Fruit fly (Drosophila melanogaster) whole organism, embryonic: Measurements from ENCODE around the gene CG15740.

Experiments used
- Atf3 ChIP-seq: fragments of 200-800 bp; sonication (Bioruptor generic); optimal IDR thresholded peaks from 3 replicates; lab custom pipeline; 2016; ENCODE audit warnings: missing biosample characterization, missing genetic modification characterization
- CG10543 ChIP-seq: fragments of 200-800 bp; sonication (Bioruptor generic); optimal IDR thresholded peaks from 3 replicates; lab custom pipeline; 2017; ENCODE audit warnings: missing biosample characterization, mild to moderate bottlenecking, missing genetic modification characterization, moderate library complexity
- CG12104 ChIP-seq: fragments of 200-800 bp; sonication (Bioruptor generic); optimal IDR thresholded peaks from 3 replicates; lab custom pipeline; 2016; ENCODE audit warnings: missing biosample characterization, missing genetic modification characterization
- CG12219 ChIP-seq: fragments of 200-800 bp; sonication (Bioruptor generic); optimal IDR thresholded peaks from 3 replicates; lab custom pipeline; 2018; ENCODE audit warnings: missing biosample characterization, mild to moderate bottlenecking, missing genetic modification characterization
- CG12391 ChIP-seq: fragments of 200-800 bp; sonication (Bioruptor generic); optimal IDR thresholded peaks from 3 replicates; lab custom pipeline; 2018; ENCODE audit warnings: missing biosample characterization, mild to moderate bottlenecking, missing genetic modification characterization, moderate library complexity
- CG12744 ChIP-seq: fragments of 200-800 bp; sonication (Bioruptor generic); optimal IDR thresholded peaks from 2 replicates; lab custom pipeline; 2016; ENCODE audit warnings: missing biosample characterization, missing genetic modification characterization
- CG13123 ChIP-seq: fragments of 200-800 bp; sonication (Bioruptor generic); optimal IDR thresholded peaks from 2 replicates; lab custom pipeline; 2016; ENCODE audit warnings: missing biosample characterization, missing genetic modification characterization
- CG13775 ChIP-seq: fragments of 200-800 bp; sonication (Bioruptor generic); optimal IDR thresholded peaks from 3 replicates; lab custom pipeline; 2017; ENCODE audit warnings: missing biosample characterization, mild to moderate bottlenecking, missing genetic modification characterization
- CG13894 ChIP-seq: fragments of 200-800 bp; sonication (Bioruptor generic); optimal IDR thresholded peaks from 3 replicates; lab custom pipeline; 2018; ENCODE audit warnings: missing biosample characterization, mild to moderate bottlenecking, missing genetic modification characterization, moderate library complexity
- CG14441 ChIP-seq: fragments of 200-800 bp; sonication (Bioruptor generic); IDR thresholded peaks from 2 replicates; pipeline ENCODE4 v1.3.6; 2022; ENCODE audit warnings: missing biosample characterization, missing genetic modification characterization
- CG14710 ChIP-seq: fragments of 200-800 bp; sonication (Bioruptor generic); optimal IDR thresholded peaks from 3 replicates; lab custom pipeline; 2019; ENCODE audit warnings: missing biosample characterization, mild to moderate bottlenecking, missing genetic modification characterization, moderate library complexity
- CG15073 ChIP-seq: fragments of 200-800 bp; sonication (Bioruptor generic); optimal IDR thresholded peaks from 2 replicates; lab custom pipeline; 2016; ENCODE audit warnings: missing biosample characterization, missing genetic modification characterization
- CG16863 ChIP-seq: fragments of 200-800 bp; sonication (Bioruptor generic); optimal IDR thresholded peaks from 3 replicates; lab custom pipeline; 2016; ENCODE audit warnings: missing biosample characterization, missing genetic modification characterization
- CG17186 ChIP-seq: fragments of 200-800 bp; sonication (Bioruptor generic); optimal IDR thresholded peaks from 3 replicates; lab custom pipeline; 2017; ENCODE audit warnings: missing biosample characterization, missing genetic modification reagents, missing genetic modification characterization
- CG2202 ChIP-seq: fragments of 200-800 bp; sonication (Bioruptor generic); optimal IDR thresholded peaks from 2 replicates; lab custom pipeline; 2018; ENCODE audit warnings: missing biosample characterization, mild to moderate bottlenecking, missing genetic modification characterization
- CG30403 ChIP-seq: fragments of 200-800 bp; sonication (Bioruptor generic); optimal IDR thresholded peaks from 3 replicates; lab custom pipeline; 2016; ENCODE audit warnings: missing biosample characterization, missing genetic modification characterization
- CG6813 ChIP-seq: fragments of 200-800 bp; sonication (Bioruptor generic); optimal IDR thresholded peaks from 2 replicates; lab custom pipeline; 2017; ENCODE audit warnings: missing biosample characterization, missing genetic modification characterization, mild to moderate bottlenecking, moderate library complexity, missing genetic modification reagents
- CG7928 ChIP-seq: fragments of 200-800 bp; sonication (Bioruptor generic); optimal IDR thresholded peaks from 2 replicates; lab custom pipeline; 2017; ENCODE audit warnings: missing biosample characterization, mild to moderate bottlenecking, missing genetic modification characterization
- CG8290 ChIP-seq, 3 experiments: fragments of 200-800 bp; sonication (Bioruptor generic); optimal IDR thresholded peaks; 2 replicates each; lab custom pipeline; 2016 to 2019; ENCODE audit warnings: missing biosample characterization in 3 of 3, missing genetic modification characterization in 3 of 3, mild to moderate bottlenecking in 2 of 3, moderate library complexity in 1 of 3
- CG9215 ChIP-seq: fragments of 200-800 bp; sonication (Bioruptor generic); IDR thresholded peaks from 2 replicates; pipeline ENCODE4 v1.3.6; 2022; ENCODE audit warnings: missing biosample characterization, missing genetic modification characterization
- CG9932 ChIP-seq: fragments of 200-800 bp; sonication (Bioruptor generic); IDR thresholded peaks from 2 replicates; pipeline ENCODE4 v1.3.6; 2022; ENCODE audit warnings: missing biosample characterization, missing genetic modification characterization
- CTCF ChIP-seq: fragments of 200-800 bp; sonication (Bioruptor generic); optimal IDR thresholded peaks from 2 replicates; lab custom pipeline; 2017; ENCODE audit warnings: missing biosample characterization, mild to moderate bottlenecking, missing genetic modification characterization, moderate library complexity
- Dip2 ChIP-seq: fragments of 200-800 bp; sonication (Bioruptor generic); IDR thresholded peaks from 2 replicates; pipeline ENCODE4 v1.3.6; 2022; ENCODE audit warnings: missing biosample characterization, missing genetic modification characterization
- Gsc ChIP-seq: fragments of 200-800 bp; sonication (Bioruptor generic); IDR thresholded peaks from 2 replicates; pipeline ENCODE4 v1.3.6; 2022; ENCODE audit warnings: missing biosample characterization, missing genetic modification characterization
- Kr ChIP-seq: fragments of 200-800 bp; sonication (Bioruptor generic); optimal IDR thresholded peaks from 2 replicates; lab custom pipeline; 2017; ENCODE audit warnings: missing biosample characterization, mild to moderate bottlenecking, missing genetic modification characterization
- Myb ChIP-seq: fragments of 200-800 bp; sonication (Bioruptor generic); optimal IDR thresholded peaks from 2 replicates; lab custom pipeline; 2016; ENCODE audit warnings: missing biosample characterization, missing genetic modification characterization
- Six4 ChIP-seq: fragments of 200-800 bp; sonication (Bioruptor generic); optimal IDR thresholded peaks from 2 replicates; lab custom pipeline; 2016; ENCODE audit warnings: missing biosample characterization, missing genetic modification characterization
- Sry-δ ChIP-seq: fragments of 200-800 bp; sonication (Bioruptor generic); optimal IDR thresholded peaks from 2 replicates; lab custom pipeline; 2016; ENCODE audit warnings: missing biosample characterization, missing genetic modification characterization
- Ssrp ChIP-seq: fragments of 200-800 bp; sonication (Bioruptor generic); optimal IDR thresholded peaks from 2 replicates; lab custom pipeline; 2018; ENCODE audit warnings: missing biosample characterization, mild to moderate bottlenecking, missing genetic modification characterization, moderate library complexity
- abd-A ChIP-seq: fragments of 200-800 bp; sonication (Bioruptor generic); optimal IDR thresholded peaks from 3 replicates; lab custom pipeline; 2019; ENCODE audit warnings: missing biosample characterization, mild to moderate bottlenecking, missing genetic modification characterization, moderate library complexity
- croc ChIP-seq: fragments of 200-800 bp; sonication (Bioruptor generic); conservative IDR thresholded peaks from 3 replicates; pipeline ENCODE4 v1.3.6; 2022; ENCODE audit warnings: missing biosample characterization, missing genetic modification characterization
- fd3F ChIP-seq: fragments of 200-800 bp; sonication (Bioruptor generic); optimal IDR thresholded peaks from 2 replicates; lab custom pipeline; 2018; ENCODE audit warnings: missing biosample characterization, mild to moderate bottlenecking, missing genetic modification characterization, moderate library complexity
- insv ChIP-seq, 2 experiments: fragments of 200-800 bp; sonication (Bioruptor generic); optimal IDR thresholded peaks; 3 replicates each; lab custom pipeline; 2016 to 2018; ENCODE audit warnings: missing biosample characterization in 2 of 2, missing genetic modification characterization in 2 of 2
- inv ChIP-seq: fragments of 200-800 bp; sonication (Bioruptor generic); IDR thresholded peaks from 2 replicates; pipeline ENCODE4 v1.3.6; 2022; ENCODE audit warnings: missing biosample characterization, missing genetic modification characterization; ENCODE audit not compliant: partially characterized antibody
- lbe ChIP-seq: fragments of 200-800 bp; sonication (Bioruptor generic); optimal IDR thresholded peaks from 2 replicates; lab custom pipeline; 2016; ENCODE audit warnings: missing biosample characterization, mild to moderate bottlenecking, missing genetic modification characterization
- lmd ChIP-seq: fragments of 200-800 bp; sonication (Bioruptor generic); IDR thresholded peaks from 2 replicates; pipeline ENCODE4 v1.3.6; 2022; ENCODE audit warnings: missing biosample characterization, missing genetic modification characterization
- mld ChIP-seq: fragments of 200-800 bp; sonication (Bioruptor generic); IDR thresholded peaks from 3 replicates; pipeline ENCODE4 v1.3.6; 2022; ENCODE audit warnings: missing biosample characterization, missing genetic modification characterization; ENCODE audit not compliant: partially characterized antibody
- odd ChIP-seq: fragments of 200-800 bp; sonication (Bioruptor generic); optimal IDR thresholded peaks from 2 replicates; lab custom pipeline; 2017; ENCODE audit warnings: missing biosample characterization, mild to moderate bottlenecking, missing genetic modification characterization
- pan ChIP-seq, 4 experiments: fragments of >200 bp in 3 of 4; fragments of 200-800 bp in 1 of 4; sonication (Bioruptor generic) in 1 of 4; optimal IDR thresholded peaks in 3 of 4; IDR thresholded peaks in 1 of 4; 2 replicates each; pipeline versions ENCODE4 v1.3.6 to Lab custom; 2017 to 2022; ENCODE audit warnings: missing biosample characterization in 2 of 4, missing genetic modification characterization in 2 of 4, mixed read lengths in 1 of 4
- pb ChIP-seq: fragments of 200-800 bp; sonication (Bioruptor generic); optimal IDR thresholded peaks from 3 replicates; lab custom pipeline; 2016; ENCODE audit warnings: missing biosample characterization, missing genetic modification characterization
- pho ChIP-seq: fragments of 200-800 bp; sonication (Bioruptor generic); optimal IDR thresholded peaks from 2 replicates; lab custom pipeline; 2016; ENCODE audit warnings: missing biosample characterization, missing genetic modification characterization
- scrt ChIP-seq: fragments of 200-800 bp; sonication (Bioruptor generic); optimal IDR thresholded peaks from 2 replicates; lab custom pipeline; 2018; ENCODE audit warnings: missing biosample characterization, mild to moderate bottlenecking, missing genetic modification characterization, moderate library complexity
- seq ChIP-seq: fragments of 200-800 bp; sonication (Bioruptor generic); IDR thresholded peaks from 2 replicates; pipeline ENCODE4 v1.3.6; 2022; ENCODE audit warnings: missing biosample characterization, missing genetic modification characterization
- sisA ChIP-seq: fragments of 200-800 bp; sonication (Bioruptor generic); IDR thresholded peaks from 2 replicates; pipeline ENCODE4 v1.3.6; 2022; ENCODE audit warnings: missing biosample characterization, missing genetic modification characterization
- tin ChIP-seq: fragments of 200-800 bp; sonication (Bioruptor generic); optimal IDR thresholded peaks from 3 replicates; lab custom pipeline; 2016; ENCODE audit warnings: missing biosample characterization, missing genetic modification characterization
- unc-4 ChIP-seq: fragments of 200-800 bp; sonication (Bioruptor generic); IDR thresholded peaks from 2 replicates; pipeline ENCODE4 v1.3.6; 2022; ENCODE audit warnings: missing biosample characterization, missing genetic modification characterization; ENCODE audit not compliant: partially characterized antibody
- z ChIP-seq: fragments of 200-800 bp; sonication (Bioruptor generic); IDR thresholded peaks from 3 replicates; pipeline ENCODE4 v1.3.6; 2022; ENCODE audit warnings: missing biosample characterization, missing genetic modification characterization
- zfh1 ChIP-seq: fragments of 200-800 bp; sonication (Bioruptor generic); IDR thresholded peaks from 3 replicates; pipeline ENCODE4 v1.3.6; 2022; ENCODE audit warnings: missing biosample characterization, missing genetic modification characterization

The CG15740 gene

dm6 chrX:11857522-11858438 is 11.9 kb upstream of the CG15740 start (continued):
- no peak for TF ChIP-seq pan (optimal IDR thresholded peaks at IDR 0.05; lab: Kevin White, UChicago)
- TF ChIP-seq pan (GFP tag; optimal IDR thresholded peaks at IDR 0.05 in 1 of 2, IDR thresholded peaks at IDR 0.05 in 1 of 2) = peak in 1 of 2 experiments; percentile 92
- peak; percentile 73 for TF ChIP-seq CG2202 (tag; lab: Kevin White, UChicago)
- TF ChIP-seq CG13894 (tag; lab: Kevin White, UChicago) = no peak
- TF ChIP-seq abd-A = no peak
- peak; percentile 65 for TF ChIP-seq CG14710 (tag; lab: Kevin White, UChicago)
- TF ChIP-seq CG9932 (GFP tag; lab: Robert Waterston, UW) = no peak
- TF ChIP-seq mld (GFP tag; lab: Robert Waterston, UW) = no peak
- TF ChIP-seq CG13123 (GFP tag; lab: Kevin White, UChicago) = no peak
- TF ChIP-seq CG12219 (GFP tag; lab: Kevin White, UChicago) = peak; percentile 69
- no peak; the same call in 1 of the 2 replicates for TF ChIP-seq Gsc
- no peak for TF ChIP-seq insv (GFP tag; optimal IDR thresholded peaks at IDR 0.05; lab: Kevin White, UChicago)
- peak; percentile 18 for TF ChIP-seq CG10543 (GFP tag; lab: Kevin White, UChicago)
- peak; percentile 39 for TF ChIP-seq pb (GFP tag; lab: Kevin White, UChicago)
- TF ChIP-seq Sry-δ (GFP tag; lab: Kevin White, UChicago) = no peak
- peak; percentile 74 for TF ChIP-seq Ssrp (tag; lab: Kevin White, UChicago)
- TF ChIP-seq pho = no peak
- TF ChIP-seq sisA = peak; percentile 71
- TF ChIP-seq CG6813 (GFP tag; lab: Kevin White, UChicago) = peak; percentile 26
- no peak for TF ChIP-seq CG12744 (GFP tag; lab: Kevin White, UChicago)
- peak; percentile 59 for TF ChIP-seq Six4 (GFP tag; lab: Kevin White, UChicago)
- TF ChIP-seq scrt = peak; percentile 35
- peak; percentile 55 for TF ChIP-seq CTCF (GFP tag; lab: Kevin White, UChicago)
- TF ChIP-seq CG12391 = peak; percentile 78
- TF ChIP-seq unc-4 (GFP tag; lab: Robert Waterston, UW) = no peak
- peak; percentile 18 for TF ChIP-seq CG12104
- TF ChIP-seq CG17186 (GFP tag; lab: Kevin White, UChicago) = peak; percentile 9
- 0 out of 2 replicates have a peak, but pooled peaks have one; percentile 17 for TF ChIP-seq seq (GFP tag; lab: Robert Waterston, UW)
- peak; percentile 36 for TF ChIP-seq CG13775 (GFP tag; lab: Kevin White, UChicago)
- 0 out of 3 replicates have a peak, but pooled peaks have one; percentile 6 for TF ChIP-seq z (GFP tag; lab: Robert Waterston, UW)
- TF ChIP-seq CG15073 (GFP tag; lab: Kevin White, UChicago) = no peak
- peak; percentile 23 for TF ChIP-seq fd3F (GFP tag; lab: Kevin White, UChicago)
- TF ChIP-seq Myb (GFP tag; lab: Kevin White, UChicago) = no peak
- peak; percentile 53; the same call in 1 of the 2 replicates for TF ChIP-seq CG9215 (GFP tag; lab: Robert Waterston, UW)
- peak; percentile 36 for TF ChIP-seq CG7928 (GFP tag; lab: Kevin White, UChicago)
- TF ChIP-seq odd (GFP tag; lab: Kevin White, UChicago) = peak; percentile 36
- TF ChIP-seq CG14441 (GFP tag; lab: Robert Waterston, UW) = peak; percentile 86
- TF ChIP-seq Atf3 = peak; percentile 11
- peak; percentile 35 for TF ChIP-seq CG16863 (GFP tag; lab: Kevin White, UChicago)
- no peak for TF ChIP-seq inv (GFP tag; lab: Robert Waterston, UW)
- peak; percentile 62 for TF ChIP-seq CG8290 (GFP tag; optimal IDR thresholded peaks at IDR 0.05; lab: Kevin White, UChicago)
- TF ChIP-seq CG8290 (tag; optimal IDR thresholded peaks at IDR 0.05; lab: Kevin White, UChicago) = no peak
- TF ChIP-seq tin (GFP tag; lab: Kevin White, UChicago) = peak; percentile 60
- TF ChIP-seq lmd (GFP tag; lab: Robert Waterston, UW) = peak; percentile 74
- no peak for TF ChIP-seq lbe
- peak; percentile 70 for TF ChIP-seq CG30403
- TF ChIP-seq zfh1 (GFP tag; lab: Robert Waterston, UW) = peak; percentile 86
- TF ChIP-seq Kr (GFP tag; lab: Kevin White, UChicago) = no peak
- TF ChIP-seq Dip2 = no peak
- peak; percentile 70; the same call in 2 of the 3 replicates for TF ChIP-seq croc (GFP tag; lab: Robert Waterston, UW)
